Worm (Caenorhabditis elegans) whole organism, L3 larva: Measurements from ENCODE around the gene math-31.
"Not testable (repeated sequence)": the region's sequence is repeated elsewhere in the genome, so short reads cannot be mapped to it uniquely, and the experiment has no call there.

Source experiments
- ceh-16 ChIP-seq: sonication (generic microtip); optimal IDR thresholded peaks from 2 replicates; lab custom pipeline; 2017; ENCODE audit warnings: missing biosample characterization, missing genetic modification characterization
- ceh-82 ChIP-seq: fragments of 150-350 bp; optimal IDR thresholded peaks from 2 replicates; lab custom pipeline; 2014; ENCODE audit warnings: missing biosample characterization, missing genetic modification characterization
- ceh-9 ChIP-seq: sonication (generic microtip); optimal IDR thresholded peaks from 2 replicates; lab custom pipeline; 2018; ENCODE audit warnings: missing biosample characterization, missing genetic modification characterization
- daf-12 ChIP-seq: fragments of 150-350 bp; optimal IDR thresholded peaks from 2 replicates; lab custom pipeline; 2014; ENCODE audit warnings: missing biosample characterization, missing genetic modification reagents, missing genetic modification characterization
- egl-27 ChIP-seq: sonication (generic microtip); optimal IDR thresholded peaks from 4 replicates; lab custom pipeline; 2017; ENCODE audit warnings: missing biosample characterization, missing genetic modification reagents, missing genetic modification characterization
- egl-5 ChIP-seq: fragments of 150-350 bp; optimal IDR thresholded peaks from 2 replicates; lab custom pipeline; 2017; ENCODE audit warnings: missing biosample characterization, missing genetic modification reagents, missing genetic modification characterization, inconsistent platforms
- elt-2 ChIP-seq: sonication (generic microtip); optimal IDR thresholded peaks from 2 replicates; lab custom pipeline; 2016; ENCODE audit warnings: missing genetic modification reagents, mild to moderate bottlenecking, missing genetic modification characterization, missing compliant biosample characterization
- elt-3 ChIP-seq, 3 experiments: fragments of 150-350 bp in 1 of 3; sonication (generic microtip) in 2 of 3; optimal IDR thresholded peaks; 2 replicates in 2 of 3; 4 replicates in 1 of 3; lab custom pipeline; 2014 to 2017; ENCODE audit warnings: missing biosample characterization in 3 of 3, missing genetic modification characterization in 3 of 3
- eor-1 ChIP-seq, 2 experiments: fragments of 150-350 bp; optimal IDR thresholded peaks; 2 replicates each; lab custom pipeline; 2014 to 2018; ENCODE audit warnings: missing biosample characterization in 2 of 2, missing genetic modification characterization in 2 of 2
- fkh-2 ChIP-seq: fragments of 150-350 bp; optimal IDR thresholded peaks from 2 replicates; lab custom pipeline; 2014; ENCODE audit warnings: missing biosample characterization, missing genetic modification reagents, missing genetic modification characterization
- fos-1 ChIP-seq: fragments of 150-350 bp; optimal IDR thresholded peaks from 2 replicates; lab custom pipeline; 2014; ENCODE audit warnings: missing biosample characterization, missing genetic modification characterization
- hmg-11 ChIP-seq: sonication (generic microtip); optimal IDR thresholded peaks from 2 replicates; lab custom pipeline; 2016; ENCODE audit warnings: missing genetic modification characterization, missing compliant biosample characterization
- jun-1 ChIP-seq: fragments of 150-350 bp; optimal IDR thresholded peaks from 2 replicates; lab custom pipeline; 2014; ENCODE audit warnings: missing biosample characterization, missing genetic modification reagents, missing genetic modification characterization
- lin-15B ChIP-seq: fragments of 150-350 bp; optimal IDR thresholded peaks from 2 replicates; lab custom pipeline; 2014; ENCODE audit warnings: missing biosample characterization, missing genetic modification characterization
- lsy-12 ChIP-seq: sonication (generic microtip); optimal IDR thresholded peaks from 2 replicates; lab custom pipeline; 2016; ENCODE audit warnings: mild to moderate bottlenecking, missing genetic modification characterization, missing compliant biosample characterization
- nfya-1 ChIP-seq: sonication (generic microtip); optimal IDR thresholded peaks from 2 replicates; lab custom pipeline; 2017; ENCODE audit warnings: missing genetic modification characterization, mild to moderate bottlenecking, missing compliant biosample characterization, antibody characterized with exemption, moderate library complexity; ENCODE audit not compliant: insufficient read depth
- nhr-11 ChIP-seq: fragments of 150-350 bp; optimal IDR thresholded peaks from 2 replicates; lab custom pipeline; 2014; ENCODE audit warnings: missing biosample characterization, missing genetic modification characterization
- nhr-12 ChIP-seq: fragments of 150-350 bp; optimal IDR thresholded peaks from 2 replicates; lab custom pipeline; 2014; ENCODE audit warnings: missing biosample characterization, missing genetic modification characterization
- nhr-23 ChIP-seq: fragments of 150-350 bp; optimal IDR thresholded peaks from 2 replicates; lab custom pipeline; 2014; ENCODE audit warnings: missing biosample characterization, missing genetic modification reagents, missing genetic modification characterization
- nhr-237 ChIP-seq: fragments of 150-350 bp; optimal IDR thresholded peaks from 2 replicates; lab custom pipeline; 2014; ENCODE audit warnings: missing biosample characterization, missing genetic modification characterization
- nhr-43 ChIP-seq: sonication (generic microtip); optimal IDR thresholded peaks from 2 replicates; lab custom pipeline; 2016; ENCODE audit warnings: mild to moderate bottlenecking, missing genetic modification characterization, missing compliant biosample characterization; ENCODE audit not compliant: poor library complexity, severe bottlenecking
- nhr-67 ChIP-seq: fragments of 150-350 bp; optimal IDR thresholded peaks from 2 replicates; lab custom pipeline; 2014; ENCODE audit warnings: missing biosample characterization, missing genetic modification characterization
- nhr-77 ChIP-seq: fragments of 150-350 bp; optimal IDR thresholded peaks from 2 replicates; lab custom pipeline; 2014; ENCODE audit warnings: missing biosample characterization, missing genetic modification characterization
- pqm-1 ChIP-seq: fragments of 150-350 bp; optimal IDR thresholded peaks from 2 replicates; lab custom pipeline; 2017; ENCODE audit warnings: missing biosample characterization, missing genetic modification characterization, inconsistent platforms
- sea-2 ChIP-seq: fragments of 150-350 bp; sonication (generic microtip); optimal IDR thresholded peaks from 4 replicates; lab custom pipeline; 2014; ENCODE audit warnings: missing biosample characterization, missing genetic modification reagents, missing genetic modification characterization
- skn-1 ChIP-seq: fragments of 150-350 bp; optimal IDR thresholded peaks from 2 replicates; lab custom pipeline; 2014; ENCODE audit warnings: missing biosample characterization, missing genetic modification characterization
- ztf-4 ChIP-seq: fragments of 150-350 bp; optimal IDR thresholded peaks from 2 replicates; lab custom pipeline; 2014; ENCODE audit warnings: missing biosample characterization, missing genetic modification characterization

Gene math-31

ce11 chrII:1912741-1913140 is at the start of gene math-31:
Gene math-31 (minus strand): TSS chrII:1912841.
- TF ChIP-seq hmg-11 (no peak), egl-5 (tag; lab: Kevin White, UChicago) (no peak), nhr-11 (tag; lab: Kevin White, UChicago) (no peak), nfya-1 (tag; lab: Kevin White, UChicago) (no peak), nhr-12 (no peak)
- TF ChIP-seq, all 47 proteins: peak for 0

- not testable (repeated sequence) for TF ChIP-seq daf-12; nhr-12; ztf-4 (tag; lab: Kevin White, UChicago)
- TF ChIP-seq, all 47 proteins: peak for 0; not testable (repeated sequence) for 47
These were observed 42.9 kb upstream of the math-31 start, which contains the start of gene math-49 for ce11 chrII:1955568-1955967. Gene math-49 (minus strand): TSS chrII:1955668.

ce11 chrII:1949119-1949518 is 36.5 kb upstream of the math-31 start:
- TF ChIP-seq elt-3 (tag; optimal IDR thresholded peaks at IDR 0.05; lab: Kevin White, UChicago) (peak in 1 of 3 experiments; percentile 28), nhr-12 (no peak), nhr-11 (tag; lab: Kevin White, UChicago) (no peak), jun-1 (tag; lab: Kevin White, UChicago) (peak; percentile 68), pqm-1 (tag; lab: Kevin White, UChicago) (peak; percentile 81), elt-2 (tag; lab: Kevin White, UChicago) (peak; percentile 99)

- not testable (repeated sequence) for TF ChIP-seq nhr-237 (tag; lab: Kevin White, UChicago); skn-1; fkh-2 (tag; lab: Kevin White, UChicago)
These were observed 35.8 kb upstream of the math-31 start, which contains the start of gene ZK250.2 for ce11 chrII:1948393-1948792. Gene ZK250.2 (plus strand): TSS chrII:1948693.

ce11 chrII:1946427-1946826 is 33.8 kb upstream of the math-31 start, which contains the start of gene math-48:
Gene math-48 (minus strand): TSS chrII:1946527.
- TF ChIP-seq elt-3 (tag; optimal IDR thresholded peaks at IDR 0.05; lab: Kevin White, UChicago) (no peak), nhr-12 (no peak), egl-5 (tag; lab: Kevin White, UChicago) (no peak), ztf-4 (tag; lab: Kevin White, UChicago) (no peak), nhr-67 (no peak), sea-2 (GFP tag; lab: Kevin White, UChicago) (no peak), ceh-9 (tag; lab: Kevin White, UChicago) (no peak)

ce11 chrII:1945093-1945492 is 32.5 kb upstream of the math-31 start, which contains the start of gene ZK250.14:
Gene ZK250.14 (minus strand): TSS chrII:1945193.
- TF ChIP-seq ceh-82 (tag; lab: Kevin White, UChicago), result no peak
- no peak for TF ChIP-seq nhr-77 (tag; lab: Kevin White, UChicago)
- TF ChIP-seq nhr-23 (tag; lab: Kevin White, UChicago), result no peak
- TF ChIP-seq ceh-9 (tag; lab: Kevin White, UChicago), result no peak
- TF ChIP-seq daf-12, result no peak
- no peak for TF ChIP-seq egl-27 (tag; lab: Kevin White, UChicago)
- no peak for TF ChIP-seq nhr-43 (tag; lab: Kevin White, UChicago)
- no peak for TF ChIP-seq eor-1 (tag; optimal IDR thresholded peaks at IDR 0.05; lab: Kevin White, UChicago)
- TF ChIP-seq egl-5 (tag; lab: Kevin White, UChicago), result no peak
- TF ChIP-seq hmg-11, result no peak
- TF ChIP-seq lsy-12 (tag; lab: Kevin White, UChicago), result no peak
- TF ChIP-seq nhr-237 (tag; lab: Kevin White, UChicago), result no peak
- no peak for TF ChIP-seq elt-3 (tag; optimal IDR thresholded peaks at IDR 0.05; lab: Kevin White, UChicago)
- TF ChIP-seq nfya-1 (tag; lab: Kevin White, UChicago), result no peak
- TF ChIP-seq fos-1 (tag; lab: Kevin White, UChicago), result no peak
- no peak for TF ChIP-seq ceh-16
- TF ChIP-seq lin-15B, result no peak
- TF ChIP-seq ztf-4 (tag; lab: Kevin White, UChicago), result no peak

ce11 chrII:1939652-1940051 is 27.0 kb upstream of the math-31 start, which contains the start of gene ZK250.13:
Gene ZK250.13 (minus strand): TSS chrII:1939752.
- peak; percentile 65 for TF ChIP-seq elt-2 (tag; lab: Kevin White, UChicago)
- TF ChIP-seq egl-27 (tag; lab: Kevin White, UChicago), result no peak
- TF ChIP-seq egl-5 (tag; lab: Kevin White, UChicago), result no peak
- no peak for TF ChIP-seq ztf-4 (tag; lab: Kevin White, UChicago)
- no peak for TF ChIP-seq fkh-2 (tag; lab: Kevin White, UChicago)
- TF ChIP-seq, all 47 proteins: peak for 1
